Worm (Caenorhabditis elegans) whole organism, mixed stage, embryonic: Measurements from ENCODE around the gene ins-8.

Experiments
- lin-13 ChIP-seq: fragments of 150-350 bp; optimal IDR thresholded peaks from 2 replicates; lab custom pipeline; 2014; ENCODE audit warnings: missing biosample characterization, missing genetic modification characterization
- nhr-28 ChIP-seq: fragments of 150-350 bp; optimal IDR thresholded peaks from 2 replicates; lab custom pipeline; 2014; ENCODE audit warnings: missing biosample characterization, missing genetic modification characterization

ce11 chrIV:9706704-9707197, 26.0 kb upstream of the ins-8 start, which contains the start of the genes dcaf-1 and dph-3:
- TF ChIP-seq lin-13 (tag; lab: Kevin White, UChicago) = no peak
- no peak for TF ChIP-seq nhr-28
